Worm (Caenorhabditis elegans) whole organism, L4/young adult: Measurements from ENCODE around the gene acdh-13.

Experiments used
- dao-5 ChIP-seq: sonication (generic microtip); optimal IDR thresholded peaks from 2 replicates; lab custom pipeline; 2016; ENCODE audit warnings: missing genotype, missing genetic modification characterization, moderate library complexity, missing compliant biosample characterization
- him-1 ChIP-seq: sonication (generic microtip); optimal IDR thresholded peaks from 2 replicates; lab custom pipeline; 2016; ENCODE audit warnings: missing genotype, missing genetic modification reagents, missing genetic modification characterization, missing compliant biosample characterization

ce11 chrIV:8462376-8462775 is 36.2 kb downstream of the acdh-13 start:
- no peak for TF ChIP-seq dao-5
- no peak for TF ChIP-seq him-1 (tag; lab: Kevin White, UChicago)
